Fruit fly (Drosophila melanogaster): Measurements from ENCODE around the gene HP1e.

The HP1e gene

DNA sequence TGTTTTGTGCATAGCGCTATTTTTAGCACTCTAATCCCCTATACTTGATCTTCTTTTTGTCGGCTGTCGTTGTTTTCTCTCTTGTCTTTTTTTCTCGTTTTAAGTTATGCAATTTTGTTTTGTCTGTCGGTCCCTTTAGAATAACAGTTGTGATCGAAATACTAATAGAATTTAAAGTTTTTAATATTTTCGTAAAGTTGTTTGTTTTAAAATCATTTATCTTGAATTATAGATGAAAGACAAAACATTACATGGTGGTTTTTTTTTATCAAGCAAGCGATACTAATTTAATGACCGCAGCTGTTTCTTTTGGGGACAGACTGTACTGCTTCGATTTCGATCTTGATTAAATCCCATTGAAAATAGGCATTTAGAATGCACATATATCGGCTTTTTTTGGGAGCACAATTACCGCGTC is 23.2 kb downstream of the HP1e start (continued):
- TF ChIP-seq CG31627 (GFP tag; optimal IDR thresholded peaks at IDR 0.05) (peak; percentile 32), acj6 (GFP tag; optimal IDR thresholded peaks at IDR 0.05) (peak; percentile 25), fkh (GFP tag; optimal IDR thresholded peaks at IDR 0.05) (no peak), Sox102F (GFP tag; optimal IDR thresholded peaks at IDR 0.05) (peak; percentile 20), Gug (GFP tag; IDR thresholded peaks at IDR 0.05) (0 out of 2 replicates have a peak, but pooled peaks have one; percentile 34), Hr4 (GFP tag; optimal IDR thresholded peaks at IDR 0.05) (peak; percentile 57), Blimp-1 (GFP tag; optimal IDR thresholded peaks at IDR 0.05) (no peak), CG16779 (tag; optimal IDR thresholded peaks at IDR 0.05) (no peak), Hr39 (GFP tag; optimal IDR thresholded peaks at IDR 0.05) (peak; percentile 26), CG1621 (tag; optimal IDR thresholded peaks at IDR 0.05) (no peak), CG15336 (GFP tag; IDR thresholded peaks at IDR 0.05) (peak; percentile 78), CG34406 (GFP tag; optimal IDR thresholded peaks at IDR 0.05) (peak; percentile 29), CG8319 (GFP tag; optimal IDR thresholded peaks at IDR 0.05) (no peak), ss (GFP tag; optimal IDR thresholded peaks at IDR 0.05) (no peak), CG6854 (GFP tag; optimal IDR thresholded peaks at IDR 0.05) (no peak), esn (GFP tag; optimal IDR thresholded peaks at IDR 0.05) (peak; percentile 22), CG6163 (GFP tag; IDR thresholded peaks at IDR 0.05) (peak; percentile 52; the same call in 1 of the 3 replicates), CG6792 (GFP tag; optimal IDR thresholded peaks at IDR 0.05) (peak; percentile 8)

dm6 chr3R:9345904-9346303 is 24.3 kb downstream of the HP1e start:
- TF ChIP-seq CG4318 (GFP tag; optimal IDR thresholded peaks at IDR 0.05) (no peak), Ets21C (GFP tag; optimal IDR thresholded peaks at IDR 0.05) (no peak), CG8632 (GFP tag; optimal IDR thresholded peaks at IDR 0.05) (no peak), CG11294 (GFP tag; IDR thresholded peaks at IDR 0.05) (no peak), CG6163 (GFP tag; IDR thresholded peaks at IDR 0.05) (peak; percentile 58; the same call in 2 of the 3 replicates), fd59A (GFP tag; optimal IDR thresholded peaks at IDR 0.05) (no peak), eg (GFP tag; IDR thresholded peaks at IDR 0.05) (0 out of 3 replicates have a peak, but pooled peaks have one; percentile 26), dac (GFP tag; optimal IDR thresholded peaks at IDR 0.05) (peak; percentile 2), Eip75B (GFP tag; optimal IDR thresholded peaks at IDR 0.05) (no peak), CG11902 (GFP tag; optimal IDR thresholded peaks at IDR 0.05) (no peak), Hr39 (GFP tag; optimal IDR thresholded peaks at IDR 0.05) (no peak), fkh (GFP tag; optimal IDR thresholded peaks at IDR 0.05) (no peak), Blimp-1 (GFP tag; optimal IDR thresholded peaks at IDR 0.05) (peak; percentile 96), Met (GFP tag; optimal IDR thresholded peaks at IDR 0.05) (no peak), CG8119 (GFP tag; IDR thresholded peaks at IDR 0.05) (peak; percentile 32; the same call in 1 of the 3 replicates), pdm3 (GFP tag; optimal IDR thresholded peaks at IDR 0.05) (no peak), CG16779 (tag; optimal IDR thresholded peaks at IDR 0.05) (no peak), esn (GFP tag; optimal IDR thresholded peaks at IDR 0.05) (no peak), Sox14 (GFP tag; optimal IDR thresholded peaks at IDR 0.05) (peak; percentile 15), Ets96B (tag; optimal IDR thresholded peaks at IDR 0.05) (no peak), CG15336 (GFP tag; IDR thresholded peaks at IDR 0.05) (no peak), Sox15 (GFP tag; optimal IDR thresholded peaks at IDR 0.05) (no peak), Lpt (GFP tag; optimal IDR thresholded peaks at IDR 0.05) (no peak), OdsH (GFP tag; optimal IDR thresholded peaks at IDR 0.05) (no peak)

dm6 chr3R:9346539-9346938 is 25.0 kb downstream of the HP1e start:
- TF ChIP-seq esn (GFP tag; optimal IDR thresholded peaks at IDR 0.05) (peak; percentile 61), salr (GFP tag; optimal IDR thresholded peaks at IDR 0.05) (peak in 1 of 2 experiments; percentile 5), fd85E (GFP tag; optimal IDR thresholded peaks at IDR 0.05) (no peak), CG3032 (tag; optimal IDR thresholded peaks at IDR 0.05) (peak; percentile 52), OdsH (GFP tag; optimal IDR thresholded peaks at IDR 0.05) (peak; percentile 50), dsx (GFP tag; optimal IDR thresholded peaks at IDR 0.05; ENCODE audit: poor library complexity, severe bottlenecking) (peak; percentile 39), Sox102F (GFP tag; optimal IDR thresholded peaks at IDR 0.05) (peak; percentile 58), Eip93F (GFP tag; optimal IDR thresholded peaks at IDR 0.05) (peak; percentile 16), CG6276 (GFP tag; optimal IDR thresholded peaks at IDR 0.05) (no peak), CG11294 (GFP tag; IDR thresholded peaks at IDR 0.05) (no peak), Sox15 (GFP tag; optimal IDR thresholded peaks at IDR 0.05) (peak; percentile 23), CG31627 (GFP tag; optimal IDR thresholded peaks at IDR 0.05) (peak; percentile 44), fkh (GFP tag; optimal IDR thresholded peaks at IDR 0.05) (no peak), CG4318 (GFP tag; optimal IDR thresholded peaks at IDR 0.05) (peak; percentile 17), cyc (GFP tag; optimal IDR thresholded peaks at IDR 0.05) (no peak), CG6808 (GFP tag; optimal IDR thresholded peaks at IDR 0.05) (peak; percentile 42), Hr39 (GFP tag; optimal IDR thresholded peaks at IDR 0.05) (peak; percentile 55), Met (GFP tag; optimal IDR thresholded peaks at IDR 0.05) (peak; percentile 58), eg (GFP tag; IDR thresholded peaks at IDR 0.05) (no peak), Eip78C (GFP tag) (peak; percentile 74), Hr4 (GFP tag; optimal IDR thresholded peaks at IDR 0.05) (peak; percentile 55), CG6792 (GFP tag; optimal IDR thresholded peaks at IDR 0.05) (peak; percentile 57), CG10631 (GFP tag; optimal IDR thresholded peaks at IDR 0.05) (peak; percentile 37), dac (GFP tag; optimal IDR thresholded peaks at IDR 0.05) (no peak), topi (GFP tag; optimal IDR thresholded peaks at IDR 0.05) (peak; percentile 51)
